Worm (Caenorhabditis elegans): ENCODE data around the gene pigg-1.

Gene pigg-1

ce11 chrII:8562002-8562401 lies 38.1 kb downstream of the pigg-1 start, which contains the start of gene F54C9.14:
TSS of gene F54C9.14 (plus strand) at chrII:8562302.
- TF ChIP-seq snpc-4 (tag; optimal IDR thresholded peaks at IDR 0.05) (no peak), nhr-2 (tag; optimal IDR thresholded peaks at IDR 0.05) (no peak), lsy-2 (tag; optimal IDR thresholded peaks at IDR 0.05) (no peak), drap-1 (GFP tag; optimal IDR thresholded peaks at IDR 0.05) (no peak), nhr-237 (tag; optimal IDR thresholded peaks at IDR 0.05) (no peak), ztf-11 (tag; optimal IDR thresholded peaks at IDR 0.05) (no peak), ham-2 (GFP tag; optimal IDR thresholded peaks at IDR 0.05) (no peak), elt-1 (tag; optimal IDR thresholded peaks at IDR 0.05; ENCODE audit: borderline replicate concordance, insufficient read depth) (no peak), ceh-43 (GFP tag; optimal IDR thresholded peaks at IDR 0.05) (no peak)

- TF ChIP-seq ceh-83 (GFP tag; optimal IDR thresholded peaks at IDR 0.05), result peak; percentile 78
- no peak for TF ChIP-seq blmp-1 (tag; optimal IDR thresholded peaks at IDR 0.05)
- peak; percentile 95 for TF ChIP-seq unc-120 (tag; optimal IDR thresholded peaks at IDR 0.05; ENCODE audit: poor library complexity, severe bottlenecking)
- TF ChIP-seq nhr-237 (tag; optimal IDR thresholded peaks at IDR 0.05), result peak; percentile 98
- TF ChIP-seq mls-2 (tag; optimal IDR thresholded peaks at IDR 0.05), result peak; percentile 81
- TF ChIP-seq hlh-1 (tag; optimal IDR thresholded peaks at IDR 0.05), result peak; percentile 91
- peak; percentile 82 for TF ChIP-seq M03D4.4 (tag; optimal IDR thresholded peaks at IDR 0.05)
- TF ChIP-seq drap-1 (GFP tag; optimal IDR thresholded peaks at IDR 0.05), result peak; percentile 92
- no peak for TF ChIP-seq snpc-4 (tag; optimal IDR thresholded peaks at IDR 0.05)
- TF ChIP-seq nhr-12 (tag; optimal IDR thresholded peaks at IDR 0.05), result peak; percentile 73
- peak; percentile 61 for TF ChIP-seq zip-8 (tag; optimal IDR thresholded peaks at IDR 0.05)
- peak; percentile 59 for TF ChIP-seq lin-32 (GFP tag; optimal IDR thresholded peaks at IDR 0.05)
- peak; percentile 64 for TF ChIP-seq ceh-43 (GFP tag; optimal IDR thresholded peaks at IDR 0.05)
- peak; percentile 87 for TF ChIP-seq elt-3 (tag; optimal IDR thresholded peaks at IDR 0.05)
- TF ChIP-seq flh-1 (GFP tag; optimal IDR thresholded peaks at IDR 0.05), result no peak
- peak; percentile 99 for TF ChIP-seq lin-13 (tag; optimal IDR thresholded peaks at IDR 0.05)
- TF ChIP-seq lsy-2 (tag; optimal IDR thresholded peaks at IDR 0.05), result peak; percentile 93
- TF ChIP-seq bed-3 (GFP tag; optimal IDR thresholded peaks at IDR 0.05), result peak; percentile 46
- peak; percentile 72 for TF ChIP-seq ces-1 (GFP tag; optimal IDR thresholded peaks at IDR 0.05)
- TF ChIP-seq pha-4 (tag; optimal IDR thresholded peaks at IDR 0.05), result peak; percentile 100
- peak; percentile 69 for TF ChIP-seq ham-2 (GFP tag; optimal IDR thresholded peaks at IDR 0.05)
- TF ChIP-seq mab-5 (tag; optimal IDR thresholded peaks at IDR 0.05), result peak; percentile 33
- TF ChIP-seq unc-39 (tag; optimal IDR thresholded peaks at IDR 0.05), result peak; percentile 59
- TF ChIP-seq ceh-39 (tag; optimal IDR thresholded peaks at IDR 0.05), result peak; percentile 99
- TF ChIP-seq sem-2 (GFP tag; optimal IDR thresholded peaks at IDR 0.05), result peak; percentile 21
- TF ChIP-seq tbx-8 (GFP tag; optimal IDR thresholded peaks at IDR 0.05), result peak; percentile 30
- peak; percentile 82 for TF ChIP-seq nhr-2 (tag; optimal IDR thresholded peaks at IDR 0.05)
- TF ChIP-seq cnd-1 (tag; optimal IDR thresholded peaks at IDR 0.05), result peak; percentile 88
- peak; percentile 72 for TF ChIP-seq ztf-11 (tag; optimal IDR thresholded peaks at IDR 0.05)
- TF ChIP-seq elt-1 (tag; optimal IDR thresholded peaks at IDR 0.05; ENCODE audit: borderline replicate concordance, insufficient read depth), result peak; percentile 6
- peak; percentile 34 for TF ChIP-seq nhr-76 (tag; optimal IDR thresholded peaks at IDR 0.05)
- TF ChIP-seq nhr-28 (tag; optimal IDR thresholded peaks at IDR 0.05), result peak; percentile 48
- TF ChIP-seq sptf-1 (tag; optimal IDR thresholded peaks at IDR 0.05), result peak; percentile 91
- TF ChIP-seq mep-1 (tag; optimal IDR thresholded peaks at IDR 0.05), result peak; percentile 100
- TF ChIP-seq unc-62 (GFP tag; optimal IDR thresholded peaks at IDR 0.05), result peak; percentile 85
Measured at ce11 chrII:8561227-8561626, 38.8 kb downstream of the pigg-1 start, which contains the start of gene iff-2. TSS of gene iff-2 (minus strand) at chrII:8561367.

ce11 chrII:8559188-8559587 lies 40.9 kb downstream of the pigg-1 start:
- TF ChIP-seq ces-1 (GFP tag; optimal IDR thresholded peaks at IDR 0.05) (peak; percentile 96), nhr-237 (tag; optimal IDR thresholded peaks at IDR 0.05) (no peak)

ce11 chrII:8556166-8556565 lies 43.9 kb downstream of the pigg-1 start, which contains the start of gene glb-27:
TSS of gene glb-27 (minus strand) at chrII:8556266.
- TF ChIP-seq elt-1 (tag; optimal IDR thresholded peaks at IDR 0.05; ENCODE audit: borderline replicate concordance, insufficient read depth) (no peak), elt-3 (tag; optimal IDR thresholded peaks at IDR 0.05) (no peak), nhr-28 (tag; optimal IDR thresholded peaks at IDR 0.05) (no peak), drap-1 (GFP tag; optimal IDR thresholded peaks at IDR 0.05) (no peak)

Data from whole organism, mixed stage, embryonic.